Fruit fly (Drosophila melanogaster) Kc167 (cell line): ENCODE results near the gene ppk16.

Experiments used
- Myc ChIP-seq: fragments of >200 bp; optimal IDR thresholded peaks from 2 replicates; lab custom pipeline; 2017; ENCODE audit warnings: missing external identifiers
- Sin3A ChIP-seq: fragments of >200 bp; optimal IDR thresholded peaks from 2 replicates; lab custom pipeline; 2018; ENCODE audit warnings: missing external identifiers
- insv ChIP-seq: fragments of >200 bp; optimal IDR thresholded peaks from 3 replicates; lab custom pipeline; 2018; ENCODE audit warnings: missing external identifiers
- psq ChIP-seq: fragments of >200 bp; optimal IDR thresholded peaks from 2 replicates; lab custom pipeline; 2017; ENCODE audit warnings: missing external identifiers
- ttk ChIP-seq: sonication (Bioruptor generic); optimal IDR thresholded peaks from 2 replicates; lab custom pipeline; 2017; ENCODE audit warnings: missing external identifiers

DNA sequence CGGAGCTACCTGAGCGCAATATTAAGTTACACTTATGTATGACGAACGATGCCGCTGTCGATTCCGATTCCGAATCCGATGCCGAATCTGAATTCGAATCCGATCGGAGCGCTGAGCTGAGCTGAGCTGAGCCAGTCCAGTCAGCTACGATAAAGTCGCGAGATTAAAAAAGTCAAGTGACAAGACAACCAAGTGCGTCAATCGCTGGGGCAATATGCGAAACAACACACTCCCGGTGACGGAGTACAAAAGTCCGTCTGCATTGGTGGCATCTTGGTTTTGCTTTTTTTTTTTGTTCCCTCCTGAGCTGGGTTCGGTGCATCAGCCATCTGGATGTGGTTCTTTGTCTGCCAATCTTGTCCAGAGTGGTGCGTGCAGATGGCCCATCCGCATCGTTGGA lies 4.9 kb upstream of the ppk16 start:
- TF ChIP-seq ttk (lab: Kevin White, UChicago) (no peak), Myc (lab: Kevin White, UChicago) (no peak), insv (lab: Kevin White, UChicago) (no peak), Sin3A (lab: Kevin White, UChicago) (no peak), psq (lab: Kevin White, UChicago) (no peak)
